Fruit fly (Drosophila melanogaster) whole organism, embryonic: Measurements from ENCODE around the gene Ccdc114.

Source experiments
- Bgb ChIP-seq: fragments of 200-800 bp; sonication (Bioruptor generic); IDR thresholded peaks from 2 replicates; pipeline ENCODE4 v1.3.6; 2022; ENCODE audit warnings: missing biosample characterization, missing genetic modification characterization; ENCODE audit not compliant: partially characterized antibody
- C15 ChIP-seq: fragments of 200-800 bp; sonication (Bioruptor generic); IDR thresholded peaks from 3 replicates; pipeline ENCODE4 v1.3.6; 2022; ENCODE audit warnings: missing biosample characterization, missing genetic modification characterization
- CG10543 ChIP-seq: fragments of 200-800 bp; sonication (Bioruptor generic); optimal IDR thresholded peaks from 3 replicates; lab custom pipeline; 2017; ENCODE audit warnings: missing biosample characterization, mild to moderate bottlenecking, missing genetic modification characterization, moderate library complexity
- CG11695 ChIP-seq: fragments of 200-800 bp; sonication (Bioruptor generic); IDR thresholded peaks from 3 replicates; pipeline ENCODE4 v1.3.6; 2022; ENCODE audit warnings: missing biosample characterization, missing genetic modification characterization
- CG14710 ChIP-seq: fragments of 200-800 bp; sonication (Bioruptor generic); optimal IDR thresholded peaks from 3 replicates; lab custom pipeline; 2019; ENCODE audit warnings: missing biosample characterization, mild to moderate bottlenecking, missing genetic modification characterization, moderate library complexity
- CG14965 ChIP-seq: fragments of 200-800 bp; sonication (Bioruptor generic); optimal IDR thresholded peaks from 2 replicates; lab custom pipeline; 2016; ENCODE audit warnings: missing biosample characterization, missing genetic modification characterization, borderline replicate concordance
- CG15073 ChIP-seq: fragments of 200-800 bp; sonication (Bioruptor generic); optimal IDR thresholded peaks from 2 replicates; lab custom pipeline; 2016; ENCODE audit warnings: missing biosample characterization, missing genetic modification characterization
- CG15269 ChIP-seq: fragments of 200-800 bp; sonication (Bioruptor generic); optimal IDR thresholded peaks from 2 replicates; lab custom pipeline; 2018; ENCODE audit warnings: missing biosample characterization, mild to moderate bottlenecking, missing genetic modification characterization, moderate library complexity
- CG15479 ChIP-seq: fragments of 200-800 bp; sonication (Bioruptor generic); optimal IDR thresholded peaks from 3 replicates; lab custom pipeline; 2019; ENCODE audit warnings: missing biosample characterization, mild to moderate bottlenecking, missing genetic modification characterization, moderate library complexity
- CG17829 ChIP-seq: fragments of 200-800 bp; optimal IDR thresholded peaks from 2 replicates; lab custom pipeline; 2019; ENCODE audit warnings: missing biosample characterization, mild to moderate bottlenecking, missing genetic modification characterization, moderate library complexity
- CG2678 ChIP-seq: fragments of 200-800 bp; sonication (Bioruptor generic); optimal IDR thresholded peaks from 3 replicates; lab custom pipeline; 2019; ENCODE audit warnings: missing biosample characterization, mild to moderate bottlenecking, missing genetic modification characterization, moderate library complexity
- CG2875 ChIP-seq: fragments of 200-800 bp; sonication (Bioruptor generic); optimal IDR thresholded peaks from 2 replicates; lab custom pipeline; 2017; ENCODE audit warnings: missing biosample characterization, mild to moderate bottlenecking, missing genetic modification characterization, missing genetic modification reagents
- CG34422 ChIP-seq: fragments of 200-800 bp; sonication (Bioruptor generic); IDR thresholded peaks from 3 replicates; pipeline ENCODE4 v1.3.6; 2022; ENCODE audit warnings: missing biosample characterization, missing genetic modification characterization
- CG7357 ChIP-seq: fragments of 200-800 bp; sonication (Bioruptor generic); IDR thresholded peaks from 3 replicates; pipeline ENCODE4 v1.3.6; 2022; ENCODE audit warnings: missing biosample characterization, missing genetic modification characterization
- CG7786 ChIP-seq: fragments of 200-800 bp; sonication (Bioruptor generic); optimal IDR thresholded peaks from 2 replicates; lab custom pipeline; 2016; ENCODE audit warnings: missing biosample characterization, missing genetic modification characterization
- CG8359 ChIP-seq: fragments of 200-800 bp; sonication (Bioruptor generic); optimal IDR thresholded peaks from 2 replicates; lab custom pipeline; 2017; ENCODE audit warnings: missing biosample characterization, mild to moderate bottlenecking, missing genetic modification characterization, borderline replicate concordance
- CG8388 ChIP-seq: fragments of 200-800 bp; sonication (Bioruptor generic); optimal IDR thresholded peaks from 2 replicates; lab custom pipeline; 2019; ENCODE audit warnings: missing biosample characterization, mild to moderate bottlenecking, missing genetic modification characterization, moderate library complexity
- CG8924 ChIP-seq: fragments of 200-800 bp; optimal IDR thresholded peaks from 3 replicates; lab custom pipeline; 2019; ENCODE audit warnings: missing biosample characterization, mild to moderate bottlenecking, missing genetic modification characterization, moderate library complexity
- D ChIP-seq, 2 experiments: fragments of 200-800 bp in 1 of 2; fragments of >200 bp in 1 of 2; sonication (Bioruptor generic) in 1 of 2; optimal IDR thresholded peaks; 2 replicates in 1 of 2; 3 replicates in 1 of 2; lab custom pipeline; 2017; ENCODE audit warnings: mild to moderate bottlenecking in 1 of 2, missing biosample characterization in 1 of 2, missing genetic modification characterization in 1 of 2, missing genetic modification reagents in 1 of 2
- Dad ChIP-seq: fragments of 200-800 bp; sonication (Bioruptor generic); optimal IDR thresholded peaks from 3 replicates; lab custom pipeline; 2016; ENCODE audit warnings: missing biosample characterization, missing genetic modification characterization
- Dll ChIP-seq: fragments of 200-800 bp; sonication (Bioruptor generic); IDR thresholded peaks from 4 replicates; pipeline ENCODE4 v1.3.6; 2022; ENCODE audit warnings: missing biosample characterization, missing genetic modification characterization; ENCODE audit not compliant: partially characterized antibody
- Hsf ChIP-seq: fragments of 200-800 bp; sonication (Bioruptor generic); optimal IDR thresholded peaks from 3 replicates; lab custom pipeline; 2016; ENCODE audit warnings: missing biosample characterization, missing genetic modification characterization
- Nf-YA ChIP-seq: fragments of 200-800 bp; sonication (Bioruptor generic); IDR thresholded peaks from 2 replicates; pipeline ENCODE4 v1.3.6; 2022; ENCODE audit warnings: missing biosample characterization, missing genetic modification characterization
- Six4 ChIP-seq: fragments of 200-800 bp; sonication (Bioruptor generic); optimal IDR thresholded peaks from 2 replicates; lab custom pipeline; 2016; ENCODE audit warnings: missing biosample characterization, missing genetic modification characterization
- Sox102F ChIP-seq: fragments of 200-800 bp; sonication (Bioruptor generic); optimal IDR thresholded peaks from 2 replicates; lab custom pipeline; 2018; ENCODE audit warnings: missing biosample characterization, mild to moderate bottlenecking, missing genetic modification characterization, moderate library complexity
- TFAM ChIP-seq: fragments of 200-800 bp; sonication (Bioruptor generic); optimal IDR thresholded peaks from 2 replicates; lab custom pipeline; 2017; ENCODE audit warnings: missing biosample characterization, missing genetic modification characterization, inconsistent platforms
- Tbp ChIP-seq: fragments of >200 bp; optimal IDR thresholded peaks from 2 replicates; lab custom pipeline; 2018; ENCODE audit warnings: missing biosample characterization, missing genetic modification characterization
- caup ChIP-seq: fragments of 200-800 bp; sonication (Bioruptor generic); optimal IDR thresholded peaks from 3 replicates; lab custom pipeline; 2017; ENCODE audit warnings: missing biosample characterization, mild to moderate bottlenecking, missing genetic modification characterization, moderate library complexity; ENCODE audit not compliant: severe bottlenecking
- crc ChIP-seq: fragments of 200-800 bp; sonication (Bioruptor generic); optimal IDR thresholded peaks from 2 replicates; lab custom pipeline; 2016; ENCODE audit warnings: missing biosample characterization, missing genetic modification characterization
- dpn ChIP-seq, 2 experiments: fragments of 200-800 bp; sonication (Bioruptor generic); optimal IDR thresholded peaks; 3 replicates each; lab custom pipeline; 2016; ENCODE audit warnings: missing biosample characterization in 2 of 2, missing genetic modification characterization in 2 of 2
- dysf ChIP-seq: fragments of 200-800 bp; sonication (Bioruptor generic); IDR thresholded peaks from 3 replicates; pipeline ENCODE4 v1.3.6; 2022; ENCODE audit warnings: missing biosample characterization, missing genetic modification characterization
- eyg ChIP-seq: fragments of 200-800 bp; sonication (Bioruptor generic); optimal IDR thresholded peaks from 3 replicates; lab custom pipeline; 2016; ENCODE audit warnings: missing biosample characterization, missing genetic modification characterization
- fd96Cb ChIP-seq: fragments of 200-800 bp; sonication (Bioruptor generic); optimal IDR thresholded peaks from 2 replicates; lab custom pipeline; 2018; ENCODE audit warnings: missing biosample characterization, mild to moderate bottlenecking, missing genetic modification characterization, moderate library complexity
- fru ChIP-seq: fragments of >200 bp; optimal IDR thresholded peaks from 2 replicates; lab custom pipeline; 2017
- ind ChIP-seq: fragments of 200-800 bp; sonication (Bioruptor generic); optimal IDR thresholded peaks from 3 replicates; lab custom pipeline; 2016; ENCODE audit warnings: missing biosample characterization, missing genetic modification characterization
- kni ChIP-seq: fragments of 200-800 bp; sonication (Bioruptor generic); optimal IDR thresholded peaks from 3 replicates; lab custom pipeline; 2017; ENCODE audit warnings: mild to moderate bottlenecking, missing biosample characterization, missing genetic modification reagents, missing genetic modification characterization
- lola ChIP-seq, 3 experiments: fragments of >200 bp in 2 of 3; fragments of 200-800 bp in 1 of 3; sonication (Bioruptor generic) in 1 of 3; optimal IDR thresholded peaks; 2 replicates each; lab custom pipeline; 2017 to 2019; ENCODE audit warnings: missing biosample characterization in 3 of 3, missing genetic modification characterization in 3 of 3, mild to moderate bottlenecking in 1 of 3, moderate library complexity in 1 of 3
- pan ChIP-seq, 4 experiments: fragments of >200 bp in 3 of 4; fragments of 200-800 bp in 1 of 4; sonication (Bioruptor generic) in 1 of 4; optimal IDR thresholded peaks in 3 of 4; IDR thresholded peaks in 1 of 4; 2 replicates each; pipeline versions ENCODE4 v1.3.6 to Lab custom; 2017 to 2022; ENCODE audit warnings: missing biosample characterization in 2 of 4, missing genetic modification characterization in 2 of 4, mixed read lengths in 1 of 4
- prd ChIP-seq, 3 experiments: fragments of >200 bp in 2 of 3; fragments of 200-800 bp in 1 of 3; sonication (Bioruptor generic) in 1 of 3; optimal IDR thresholded peaks in 2 of 3; IDR thresholded peaks in 1 of 3; 2 replicates in 2 of 3; 3 replicates in 1 of 3; pipeline versions ENCODE4 v1.3.6 to Lab custom; 2017 to 2022; ENCODE audit warnings: missing biosample characterization in 1 of 3, missing genetic modification characterization in 1 of 3
- row ChIP-seq: fragments of 200-800 bp; sonication (Bioruptor generic); IDR thresholded peaks from 3 replicates; pipeline ENCODE4 v1.3.6; 2022; ENCODE audit warnings: missing biosample characterization, missing genetic modification characterization
- schlank ChIP-seq: fragments of 200-800 bp; sonication (Bioruptor generic); optimal IDR thresholded peaks from 2 replicates; lab custom pipeline; 2018; ENCODE audit warnings: missing biosample characterization, mild to moderate bottlenecking, missing genetic modification characterization
- sens ChIP-seq: fragments of 200-800 bp; sonication (Bioruptor generic); peaks from one replicate; lab custom pipeline; 2016; ENCODE audit warnings: missing biosample characterization, missing genetic modification characterization
- sens-2 ChIP-seq: fragments of 200-800 bp; sonication (Bioruptor generic); IDR thresholded peaks from 2 replicates; pipeline ENCODE4 v1.3.6; 2022; ENCODE audit warnings: missing biosample characterization, missing genetic modification characterization
- tio ChIP-seq: fragments of 200-800 bp; sonication (Bioruptor generic); optimal IDR thresholded peaks from 2 replicates; lab custom pipeline; 2017; ENCODE audit warnings: missing biosample characterization, missing genetic modification characterization, inconsistent platforms
- tll ChIP-seq, 2 experiments: fragments of 200-800 bp in 1 of 2; fragments of >200 bp in 1 of 2; sonication (Bioruptor generic) in 1 of 2; optimal IDR thresholded peaks; 2 replicates each; lab custom pipeline; 2017 to 2019; ENCODE audit warnings: missing biosample characterization in 2 of 2, missing genetic modification characterization in 2 of 2, mild to moderate bottlenecking in 1 of 2, moderate library complexity in 1 of 2
- zfh2 ChIP-seq: fragments of 200-800 bp; sonication (Bioruptor generic); optimal IDR thresholded peaks from 2 replicates; lab custom pipeline; 2016; ENCODE audit warnings: missing biosample characterization, missing genetic modification characterization

The Ccdc114 gene

dm6 chr3R:16624371-16624749 is at the start of gene Ccdc114:
Gene Ccdc114 (minus strand): TSS chr3R:16624717.
- TF ChIP-seq ind (GFP tag; lab: Kevin White, UChicago), result no peak
- TF ChIP-seq D (optimal IDR thresholded peaks at IDR 0.05; lab: Kevin White, UChicago), result peak; percentile 2
- no peak for TF ChIP-seq D (GFP tag; optimal IDR thresholded peaks at IDR 0.05; lab: Kevin White, UChicago)
- TF ChIP-seq sens (GFP tag; lab: Kevin White, UChicago), result peak; percentile 54

dm6 chr3R:16673184-16673583 is 48.7 kb upstream of the Ccdc114 start:
- TF ChIP-seq Hsf (GFP tag; lab: Kevin White, UChicago) (no peak), CG14965 (GFP tag; lab: Kevin White, UChicago) (no peak), Bgb (GFP tag; lab: Robert Waterston, UW) (no peak), Dad (no peak), tio (no peak), CG7786 (GFP tag; lab: Kevin White, UChicago) (no peak), CG17829 (tag; lab: Kevin White, UChicago) (peak; percentile 21), Tbp (no peak), CG15269 (tag; lab: Kevin White, UChicago) (no peak), fd96Cb (peak; percentile 5), CG15479 (GFP tag; lab: Kevin White, UChicago) (no peak), CG7357 (GFP tag; lab: Robert Waterston, UW) (no peak), CG34422 (no peak), eyg (GFP tag; lab: Kevin White, UChicago) (no peak), pan (optimal IDR thresholded peaks at IDR 0.05; lab: Kevin White, UChicago) (no peak), pan (GFP tag; optimal IDR thresholded peaks at IDR 0.05 in 1 of 2, IDR thresholded peaks at IDR 0.05 in 1 of 2) (peak in 1 of 2 experiments; percentile 6), CG8388 (GFP tag; lab: Kevin White, UChicago) (no peak), schlank (tag; lab: Kevin White, UChicago) (no peak), C15 (GFP tag; lab: Robert Waterston, UW) (no peak), CG2875 (GFP tag; lab: Kevin White, UChicago) (no peak), row (GFP tag; lab: Robert Waterston, UW) (peak; percentile 41; the same call in 1 of the 3 replicates), CG14710 (tag; lab: Kevin White, UChicago) (peak; percentile 30), CG8359 (GFP tag; lab: Kevin White, UChicago) (no peak), tll (GFP tag; optimal IDR thresholded peaks at IDR 0.05; lab: Kevin White, UChicago) (no peak), fru (lab: Kevin White, UChicago) (no peak), CG15073 (GFP tag; lab: Kevin White, UChicago) (no peak), sens (GFP tag; lab: Kevin White, UChicago) (peak; percentile 42), zfh2 (GFP tag; lab: Kevin White, UChicago) (no peak), CG11695 (GFP tag; lab: Robert Waterston, UW) (0 out of 3 replicates have a peak, but pooled peaks have one; percentile 50), kni (GFP tag; lab: Kevin White, UChicago) (no peak), Sox102F (peak; percentile 18), caup (GFP tag; lab: Kevin White, UChicago) (no peak), dysf (GFP tag; lab: Robert Waterston, UW) (no peak), Six4 (GFP tag; lab: Kevin White, UChicago) (no peak), TFAM (GFP tag; lab: Kevin White, UChicago) (no peak), CG8924 (tag; lab: Kevin White, UChicago) (no peak), lola (GFP tag; optimal IDR thresholded peaks at IDR 0.05; lab: Kevin White, UChicago) (peak in 1 of 3 experiments; percentile 21), Dll (GFP tag; lab: Robert Waterston, UW) (no peak), sens-2 (0 out of 2 replicates have a peak, but pooled peaks have one; percentile 13), CG10543 (GFP tag; lab: Kevin White, UChicago) (no peak), CG2678 (no peak), crc (no peak), prd (optimal IDR thresholded peaks at IDR 0.05; lab: Kevin White, UChicago) (no peak), prd (GFP tag; IDR thresholded peaks at IDR 0.05; lab: Robert Waterston, UW) (peak; percentile 78; the same call in 2 of the 3 replicates), Nf-YA (GFP tag; lab: Robert Waterston, UW) (no peak), dpn (GFP tag; optimal IDR thresholded peaks at IDR 0.05; lab: Kevin White, UChicago) (peak in 1 of 2 experiments; percentile 5)
